Fruit fly (Drosophila melanogaster) whole organism, adult: ENCODE measurements around the gene Psf3.
A peak's percentile ranks its signal among the peaks of the same experiment; 100 is the strongest.

Source experiments
- CG11617 ChIP-seq: fragments of 200-800 bp; sonication (Bioruptor generic); optimal IDR thresholded peaks from 2 replicates; lab custom pipeline; 2017; ENCODE audit warnings: mild to moderate bottlenecking, missing biosample characterization, missing genetic modification reagents, missing genetic modification characterization
- CG12768 ChIP-seq: fragments of 200-800 bp; sonication (Bioruptor generic); optimal IDR thresholded peaks from 2 replicates; lab custom pipeline; 2017; ENCODE audit warnings: missing biosample characterization, missing genetic modification characterization, mild to moderate bottlenecking, moderate library complexity, missing genetic modification reagents
- CG14711 ChIP-seq: fragments of 200-800 bp; sonication (Bioruptor generic); optimal IDR thresholded peaks from 2 replicates; lab custom pipeline; 2018; ENCODE audit warnings: missing biosample characterization, mild to moderate bottlenecking, missing genetic modification characterization, moderate library complexity
- CG33017 ChIP-seq: fragments of 200-800 bp; sonication (Bioruptor generic); optimal IDR thresholded peaks from 2 replicates; lab custom pipeline; 2018; ENCODE audit warnings: missing biosample characterization, mild to moderate bottlenecking, missing genetic modification characterization, moderate library complexity
- CG5204 ChIP-seq: fragments of 200-800 bp; sonication (Bioruptor generic); optimal IDR thresholded peaks from 2 replicates; lab custom pipeline; 2016; ENCODE audit warnings: missing biosample characterization, missing genetic modification characterization
- CG7045 ChIP-seq: fragments of 200-800 bp; sonication (Bioruptor generic); optimal IDR thresholded peaks from 2 replicates; lab custom pipeline; 2017; ENCODE audit warnings: missing biosample characterization, mild to moderate bottlenecking, missing genetic modification characterization
- CG7101 ChIP-seq: fragments of 200-800 bp; sonication (Bioruptor generic); optimal IDR thresholded peaks from 2 replicates; lab custom pipeline; 2018; ENCODE audit warnings: missing biosample characterization, mild to moderate bottlenecking, missing genetic modification characterization, moderate library complexity
- Clk ChIP-seq: fragments of 200-800 bp; sonication (Bioruptor generic); optimal IDR thresholded peaks from 2 replicates; lab custom pipeline; 2017; ENCODE audit warnings: missing biosample characterization, missing genetic modification characterization
- Crg-1 ChIP-seq: fragments of 200-800 bp; sonication (Bioruptor generic); optimal IDR thresholded peaks from 2 replicates; lab custom pipeline; 2016; ENCODE audit warnings: missing biosample characterization, missing genetic modification characterization
- Hr96 ChIP-seq: fragments of 200-800 bp; sonication (Bioruptor generic); optimal IDR thresholded peaks from 2 replicates; lab custom pipeline; 2016; ENCODE audit warnings: missing biosample characterization, missing genetic modification characterization
- Mnt ChIP-seq: fragments of 200-800 bp; sonication (Bioruptor generic); optimal IDR thresholded peaks from 2 replicates; lab custom pipeline; 2016; ENCODE audit warnings: missing biosample characterization, mild to moderate bottlenecking, missing genetic modification characterization
- bab1 ChIP-seq: fragments of 200-800 bp; sonication (Bioruptor generic); optimal IDR thresholded peaks from 3 replicates; lab custom pipeline; 2019; ENCODE audit warnings: missing biosample characterization, mild to moderate bottlenecking, missing genetic modification characterization, moderate library complexity
- cic ChIP-seq: fragments of 200-800 bp; sonication (Bioruptor generic); optimal IDR thresholded peaks from 2 replicates; lab custom pipeline; 2017; ENCODE audit warnings: missing biosample characterization, mild to moderate bottlenecking, missing genetic modification characterization, moderate library complexity
- cnc ChIP-seq, 2 experiments: fragments of >200 bp; optimal IDR thresholded peaks; 2 replicates each; lab custom pipeline; 2017
- kay ChIP-seq: fragments of 200-800 bp; sonication (Bioruptor generic); peaks from one replicate; lab custom pipeline; 2016; ENCODE audit warnings: missing biosample characterization, missing genetic modification characterization, borderline replicate concordance
- ovo ChIP-seq: fragments of 200-800 bp; sonication (Bioruptor generic); optimal IDR thresholded peaks from 2 replicates; lab custom pipeline; 2016; ENCODE audit warnings: missing biosample characterization, missing genetic modification characterization
- pad ChIP-seq: fragments of 200-800 bp; sonication (Bioruptor generic); optimal IDR thresholded peaks from 3 replicates; lab custom pipeline; 2017; ENCODE audit warnings: missing biosample characterization, missing genetic modification characterization, mild to moderate bottlenecking, moderate library complexity, missing genetic modification reagents
- tj ChIP-seq: fragments of 200-800 bp; sonication (Bioruptor generic); optimal IDR thresholded peaks from 3 replicates; lab custom pipeline; 2017; ENCODE audit warnings: missing biosample characterization, mild to moderate bottlenecking, missing genetic modification characterization, moderate library complexity
- toe ChIP-seq: fragments of 200-800 bp; sonication (Bioruptor generic); optimal IDR thresholded peaks from 2 replicates; lab custom pipeline; 2016; ENCODE audit warnings: missing biosample characterization, missing genetic modification characterization

The Psf3 gene

DNA sequence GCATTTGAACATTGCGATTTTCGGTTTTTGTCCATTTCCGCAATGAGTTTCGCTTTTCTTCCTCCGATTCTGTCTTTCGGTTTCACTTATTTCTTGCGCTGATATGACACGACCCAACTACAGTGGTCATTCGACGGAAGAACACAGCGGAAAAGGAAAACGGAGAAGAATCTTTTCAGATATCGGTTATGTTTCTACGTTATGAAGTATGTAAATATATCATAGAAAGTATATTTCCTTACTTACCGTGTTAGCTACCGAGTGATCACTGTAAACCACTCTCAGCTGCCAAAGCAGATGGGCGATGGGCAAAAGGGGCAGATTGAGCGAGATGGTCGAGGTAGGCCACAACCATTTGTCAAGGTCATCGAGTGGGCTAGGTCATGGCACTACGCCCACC lies 2.0 kb upstream of the Psf3 start:
- TF ChIP-seq CG14711 (tag; lab: Kevin White, UChicago): peak; percentile 20
- peak; percentile 2 for TF ChIP-seq bab1 (GFP tag; lab: Kevin White, UChicago)
- no peak for TF ChIP-seq kay (GFP tag; lab: Kevin White, UChicago)
- no peak for TF ChIP-seq Crg-1 (GFP tag; lab: Kevin White, UChicago)
- peak; percentile 13 for TF ChIP-seq CG7101 (tag; lab: Kevin White, UChicago)

DNA sequence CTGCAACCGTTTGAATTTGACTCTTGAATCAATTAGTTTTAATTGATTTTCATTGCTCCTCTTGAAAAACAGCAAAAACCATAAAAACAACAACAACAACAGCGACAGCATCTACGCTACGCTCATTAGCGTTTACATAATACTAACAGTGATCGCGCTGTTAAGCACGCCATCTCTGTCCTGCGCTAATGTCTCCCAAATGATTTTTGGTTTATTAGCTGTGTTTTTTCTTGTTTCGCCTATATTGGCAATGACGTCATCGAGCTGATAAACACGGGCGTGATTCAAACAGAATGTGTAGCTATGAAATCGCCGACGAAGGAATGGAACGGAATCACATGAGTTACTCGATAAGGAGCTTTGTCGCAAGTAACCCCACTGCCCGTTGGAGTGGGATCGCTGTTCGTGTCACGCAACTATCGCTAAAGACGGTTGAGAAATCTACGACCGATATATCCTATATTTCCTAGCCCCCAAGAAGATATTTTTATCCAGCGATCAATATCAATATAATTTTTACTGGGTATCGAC lies 1.2 kb upstream of the Psf3 start:
- TF ChIP-seq Hr96 (GFP tag; lab: Kevin White, UChicago) (no peak), kay (GFP tag; lab: Kevin White, UChicago) (peak; percentile 7), toe (GFP tag; lab: Kevin White, UChicago) (no peak)

DNA sequence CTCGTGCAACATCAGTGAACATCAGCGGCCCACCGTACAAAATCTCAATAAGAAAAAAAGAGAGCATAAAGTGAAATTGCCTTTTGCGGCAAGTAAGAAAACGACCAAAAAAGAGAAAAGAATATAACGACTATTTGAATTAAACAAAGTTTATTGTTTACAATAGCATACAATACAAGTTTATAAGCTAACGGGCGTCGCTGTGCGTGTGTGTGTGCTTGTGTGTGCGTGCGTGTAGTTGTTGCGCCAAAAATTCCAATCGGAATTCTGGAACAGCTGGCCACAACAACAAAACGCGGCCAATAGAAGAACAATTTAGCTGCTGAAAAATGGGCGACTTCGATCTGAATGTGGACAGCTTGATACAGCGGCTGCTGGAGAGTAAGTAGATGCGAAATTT lies 522 bp upstream of the Psf3 start:
- peak; percentile 70 for TF ChIP-seq kay (GFP tag; lab: Kevin White, UChicago)
- TF ChIP-seq pad: no peak

DNA sequence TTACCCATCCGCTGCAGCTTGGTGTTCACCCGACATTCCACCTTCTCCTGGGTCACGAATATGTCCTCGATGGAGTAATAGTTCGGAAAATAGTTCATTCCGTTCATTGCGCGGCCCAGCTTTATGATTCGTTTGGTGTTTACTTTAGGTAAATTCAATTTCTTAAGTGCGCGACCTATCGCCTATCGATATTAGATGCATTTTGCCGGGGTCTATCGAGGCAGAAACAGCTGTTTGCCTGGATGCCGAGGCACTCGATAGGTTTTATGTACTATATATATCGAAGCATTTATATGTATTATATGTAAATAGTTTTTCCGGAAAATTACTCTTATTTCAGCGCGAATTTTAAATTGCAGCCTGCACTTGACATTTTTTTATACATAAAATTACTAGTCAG lies 714 bp downstream of the Psf3 start:
- TF ChIP-seq CG12768 (GFP tag; lab: Kevin White, UChicago): no peak
- no peak for TF ChIP-seq CG33017
- no peak for TF ChIP-seq CG14711 (tag; lab: Kevin White, UChicago)
- TF ChIP-seq CG7045: no peak
- TF ChIP-seq Clk (GFP tag; lab: Kevin White, UChicago): no peak
- TF ChIP-seq bab1 (GFP tag; lab: Kevin White, UChicago): no peak
- no peak for TF ChIP-seq CG7101 (tag; lab: Kevin White, UChicago)
- no peak for TF ChIP-seq CG11617 (GFP tag; lab: Kevin White, UChicago)

DNA sequence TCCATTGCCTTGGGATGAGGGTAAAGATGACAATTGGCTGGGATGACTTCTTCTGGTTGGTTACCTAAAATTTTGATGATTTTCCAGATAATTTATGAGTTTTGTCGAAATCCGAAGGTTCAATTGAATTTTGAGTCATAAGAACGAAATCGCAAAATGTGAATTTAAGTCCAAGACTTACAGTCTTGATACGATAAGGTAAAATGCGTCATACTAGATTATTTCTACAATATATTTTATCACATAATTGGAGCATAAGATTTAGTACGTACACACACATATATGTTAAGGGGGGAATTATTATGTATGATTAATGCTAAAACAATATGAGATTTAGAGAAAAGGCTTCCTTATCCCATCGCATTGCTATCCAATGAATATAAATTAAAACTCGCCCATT lies 4.4 kb downstream of the Psf3 start, which contains the start of gene CG32681:
TSS of gene CG32681 (minus strand) at position 101 of the 400 bp plus-strand sequence.
- TF ChIP-seq bab1 (GFP tag; lab: Kevin White, UChicago) (no peak), CG5204 (GFP tag; lab: Kevin White, UChicago) (no peak), Clk (GFP tag; lab: Kevin White, UChicago) (no peak), ovo (GFP tag; lab: Kevin White, UChicago) (no peak), pad (no peak), CG12768 (GFP tag; lab: Kevin White, UChicago) (no peak), Crg-1 (GFP tag; lab: Kevin White, UChicago) (no peak), cic (GFP tag; lab: Kevin White, UChicago) (no peak), CG7045 (no peak), CG14711 (tag; lab: Kevin White, UChicago) (no peak), CG33017 (no peak), toe (GFP tag; lab: Kevin White, UChicago) (no peak), tj (GFP tag; lab: Kevin White, UChicago) (no peak), cnc (optimal IDR thresholded peaks at IDR 0.05; lab: Kevin White, UChicago) (no peak), CG11617 (GFP tag; lab: Kevin White, UChicago) (no peak), CG7101 (tag; lab: Kevin White, UChicago) (no peak), Mnt (no peak), Hr96 (GFP tag; lab: Kevin White, UChicago) (no peak)

DNA sequence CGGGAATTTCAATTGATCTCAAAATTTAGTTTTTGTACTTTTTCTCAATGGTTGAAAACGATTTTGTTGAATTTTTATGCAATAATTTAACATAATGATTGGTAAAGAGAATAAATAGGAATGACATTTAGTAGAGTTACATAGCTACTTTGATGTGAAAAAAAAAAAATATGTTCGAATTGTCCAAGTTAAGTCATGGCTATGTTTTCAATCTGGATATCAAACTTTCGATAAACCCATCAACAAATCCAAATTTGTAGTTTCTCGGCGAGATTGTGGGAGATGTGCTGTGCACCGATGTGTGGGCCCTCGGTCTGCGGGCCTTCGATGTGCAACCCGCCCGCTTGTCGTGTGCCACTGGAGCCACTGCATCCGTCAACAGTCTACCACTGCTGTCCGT lies 10.4 kb downstream of the Psf3 start, which contains the start of the genes CG32686 and CG2898:
TSS of gene CG32686 (minus strand) at position 101 of the 400 bp plus-strand sequence.
TSS of gene CG2898 (plus strand) at position 159 of the 400 bp plus-strand sequence.
- TF ChIP-seq CG7045 (no peak), pad (no peak), Crg-1 (GFP tag; lab: Kevin White, UChicago) (no peak), Hr96 (GFP tag; lab: Kevin White, UChicago) (no peak)

DNA sequence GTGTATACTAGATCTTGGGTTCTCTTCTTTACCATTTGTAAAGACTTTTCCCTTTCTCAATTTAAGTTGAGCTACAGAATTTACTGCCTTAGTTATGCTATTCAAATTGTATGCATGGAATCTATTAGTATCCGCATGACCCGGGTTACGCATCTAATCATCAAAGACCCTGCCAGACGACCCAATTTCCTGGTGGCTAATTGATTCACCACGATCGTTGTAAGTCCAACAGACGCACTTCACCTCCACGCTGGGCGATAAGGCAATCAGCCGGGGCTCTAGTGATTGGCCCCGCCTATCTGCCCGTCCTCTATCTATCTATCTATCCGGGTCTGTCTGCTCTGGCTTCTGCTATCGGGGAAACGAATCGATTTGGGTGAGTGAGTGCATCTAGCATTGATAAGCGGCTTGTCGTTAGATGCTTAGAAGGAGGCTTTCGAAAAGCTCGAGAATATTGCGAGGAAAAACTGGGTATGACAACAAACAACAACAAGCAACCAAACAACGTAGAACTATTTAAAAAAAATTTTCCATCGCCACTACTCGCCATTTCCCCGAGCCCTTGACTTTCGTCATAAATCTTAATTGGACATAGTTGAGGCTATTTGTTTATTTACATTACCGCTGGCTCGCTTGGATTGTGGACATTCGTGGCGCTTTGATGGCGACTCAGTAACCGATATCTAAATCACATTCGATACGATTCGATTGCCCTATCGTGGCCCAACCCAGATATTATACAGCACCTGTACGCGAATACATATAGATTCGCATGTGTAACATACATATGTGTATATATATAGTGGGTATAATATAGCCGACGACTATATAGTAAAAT lies 15.2 kb downstream of the Psf3 start:
- TF ChIP-seq Mnt (peak; percentile 51), cic (GFP tag; lab: Kevin White, UChicago) (peak; percentile 79), CG7101 (tag; lab: Kevin White, UChicago) (no peak), kay (GFP tag; lab: Kevin White, UChicago) (no peak), CG12768 (GFP tag; lab: Kevin White, UChicago) (peak; percentile 6), CG11617 (GFP tag; lab: Kevin White, UChicago) (no peak)

DNA sequence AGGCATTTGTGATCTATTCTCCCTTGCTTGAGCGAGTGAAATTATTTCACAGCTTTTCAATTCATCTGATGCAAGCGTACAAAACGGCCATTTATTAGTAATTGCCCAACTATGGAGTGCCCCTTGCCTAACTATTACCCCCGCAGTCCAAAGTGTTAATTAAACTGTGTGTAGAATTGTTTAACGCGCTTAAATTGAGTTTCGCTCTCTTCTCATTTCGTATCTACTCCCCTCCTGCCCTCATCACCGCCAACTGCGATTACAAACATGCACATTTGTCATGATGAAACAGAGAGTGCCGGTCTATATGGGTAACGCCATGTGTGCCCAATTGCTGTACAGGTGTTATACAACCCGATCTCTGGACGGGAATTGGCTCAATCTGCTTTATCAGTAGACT lies 15.9 kb downstream of the Psf3 start:
- TF ChIP-seq CG11617 (GFP tag; lab: Kevin White, UChicago): no peak
- peak; percentile 15 for TF ChIP-seq toe (GFP tag; lab: Kevin White, UChicago)
- peak; percentile 49 for TF ChIP-seq Mnt
- TF ChIP-seq CG14711 (tag; lab: Kevin White, UChicago): no peak
- TF ChIP-seq Clk (GFP tag; lab: Kevin White, UChicago): no peak
- TF ChIP-seq Crg-1 (GFP tag; lab: Kevin White, UChicago): peak; percentile 34
